Fruit fly (Drosophila melanogaster) whole organism, prepupa: ENCODE data around the gene Mgstl.

Source experiments
- Blimp-1 ChIP-seq: fragments of 200-800 bp; sonication (Bioruptor generic); optimal IDR thresholded peaks from 3 replicates; lab custom pipeline; 2017; ENCODE audit warnings: missing biosample characterization, missing genetic modification characterization, mild to moderate bottlenecking, moderate library complexity, missing genetic modification reagents
- CG10631 ChIP-seq: fragments of 200-800 bp; sonication (Bioruptor generic); optimal IDR thresholded peaks from 2 replicates; lab custom pipeline; 2016; ENCODE audit warnings: missing biosample characterization, missing genetic modification characterization
- CG10669 ChIP-seq: fragments of 200-800 bp; sonication (Bioruptor generic); optimal IDR thresholded peaks from 3 replicates; lab custom pipeline; 2018; ENCODE audit warnings: missing biosample characterization, mild to moderate bottlenecking, missing genetic modification characterization, moderate library complexity
- CG11294 ChIP-seq: fragments of 200-800 bp; sonication (Bioruptor generic); IDR thresholded peaks from 2 replicates; pipeline ENCODE4 v1.3.6; 2022; ENCODE audit warnings: missing biosample characterization, missing genetic modification characterization
- CG11762 ChIP-seq: fragments of 200-800 bp; sonication (Bioruptor generic); optimal IDR thresholded peaks from 3 replicates; lab custom pipeline; 2016; ENCODE audit warnings: missing biosample characterization, missing genetic modification characterization; ENCODE audit not compliant: insufficient read depth
- CG15336 ChIP-seq: fragments of 200-800 bp; sonication (Bioruptor generic); IDR thresholded peaks from 2 replicates; pipeline ENCODE4 v1.3.6; 2022; ENCODE audit warnings: missing biosample characterization, missing genetic modification characterization
- CG16779 ChIP-seq: fragments of 200-800 bp; sonication (Bioruptor generic); optimal IDR thresholded peaks from 3 replicates; lab custom pipeline; 2017; ENCODE audit warnings: missing biosample characterization, mild to moderate bottlenecking, missing genetic modification characterization
- CG3032 ChIP-seq: fragments of 200-800 bp; optimal IDR thresholded peaks from 2 replicates; lab custom pipeline; 2019; ENCODE audit warnings: missing biosample characterization, mild to moderate bottlenecking, missing genetic modification characterization, moderate library complexity
- CG31627 ChIP-seq: fragments of 200-800 bp; sonication (Bioruptor generic); optimal IDR thresholded peaks from 3 replicates; lab custom pipeline; 2016; ENCODE audit warnings: missing biosample characterization, missing genetic modification characterization
- CG4318 ChIP-seq: fragments of 200-800 bp; sonication (Bioruptor generic); optimal IDR thresholded peaks from 3 replicates; lab custom pipeline; 2017; ENCODE audit warnings: missing biosample characterization, mild to moderate bottlenecking, missing genetic modification characterization
- CG6792 ChIP-seq: fragments of 200-800 bp; sonication (Bioruptor generic); optimal IDR thresholded peaks from 3 replicates; lab custom pipeline; 2016; ENCODE audit warnings: missing biosample characterization, missing genetic modification characterization
- CG6808 ChIP-seq: fragments of 200-800 bp; sonication (Bioruptor generic); optimal IDR thresholded peaks from 3 replicates; lab custom pipeline; 2017; ENCODE audit warnings: missing biosample characterization, missing genetic modification characterization, mild to moderate bottlenecking, moderate library complexity, missing genetic modification reagents
- CG6854 ChIP-seq: fragments of 200-800 bp; sonication (Bioruptor generic); optimal IDR thresholded peaks from 2 replicates; lab custom pipeline; 2017; ENCODE audit warnings: missing biosample characterization, mild to moderate bottlenecking, missing genetic modification characterization
- CG8632 ChIP-seq: fragments of 200-800 bp; sonication (Bioruptor generic); optimal IDR thresholded peaks from 3 replicates; lab custom pipeline; 2016; ENCODE audit warnings: missing biosample characterization, missing genetic modification characterization
- Eip75B ChIP-seq: fragments of 200-800 bp; sonication (Bioruptor generic); optimal IDR thresholded peaks from 3 replicates; lab custom pipeline; 2016; ENCODE audit warnings: missing biosample characterization, missing genetic modification characterization
- Eip78C ChIP-seq: fragments of 200-800 bp; sonication (Bioruptor generic); peaks from one replicate; lab custom pipeline; 2016; ENCODE audit warnings: missing biosample characterization, missing genetic modification characterization
- Eip93F ChIP-seq: fragments of 200-800 bp; sonication (Bioruptor generic); optimal IDR thresholded peaks from 2 replicates; lab custom pipeline; 2016; ENCODE audit warnings: missing biosample characterization, mild to moderate bottlenecking, missing genetic modification characterization
- Ets96B ChIP-seq: fragments of 200-800 bp; optimal IDR thresholded peaks from 2 replicates; lab custom pipeline; 2019; ENCODE audit warnings: missing biosample characterization, mild to moderate bottlenecking, missing genetic modification characterization, moderate library complexity
- Gug ChIP-seq: fragments of 200-800 bp; sonication (Bioruptor generic); IDR thresholded peaks from 2 replicates; pipeline ENCODE4 v1.3.6; 2022; ENCODE audit warnings: missing biosample characterization, missing genetic modification characterization
- Hr38 ChIP-seq: sonication (Bioruptor generic); optimal IDR thresholded peaks from 2 replicates; lab custom pipeline; 2016; ENCODE audit warnings: missing biosample characterization, missing genetic modification characterization
- Hr39 ChIP-seq: fragments of 200-800 bp; sonication (Bioruptor generic); optimal IDR thresholded peaks from 2 replicates; lab custom pipeline; 2016; ENCODE audit warnings: missing biosample characterization, missing genetic modification characterization
- Met ChIP-seq: fragments of 200-800 bp; sonication (Bioruptor generic); optimal IDR thresholded peaks from 3 replicates; lab custom pipeline; 2016; ENCODE audit warnings: missing biosample characterization, missing genetic modification characterization
- Smox ChIP-seq: fragments of 200-800 bp; sonication (Bioruptor generic); optimal IDR thresholded peaks from 3 replicates; lab custom pipeline; 2016; ENCODE audit warnings: missing biosample characterization, missing genetic modification characterization
- Sox102F ChIP-seq: fragments of 200-800 bp; sonication (Bioruptor generic); optimal IDR thresholded peaks from 2 replicates; lab custom pipeline; 2016; ENCODE audit warnings: missing biosample characterization, mild to moderate bottlenecking, missing genetic modification characterization
- Sox14 ChIP-seq: fragments of 200-800 bp; sonication (Bioruptor generic); optimal IDR thresholded peaks from 3 replicates; lab custom pipeline; 2016; ENCODE audit warnings: missing biosample characterization, missing genetic modification characterization
- achi ChIP-seq: fragments of 200-800 bp; sonication (Bioruptor generic); optimal IDR thresholded peaks from 3 replicates; lab custom pipeline; 2016; ENCODE audit warnings: missing biosample characterization, missing genetic modification characterization
- cyc ChIP-seq: fragments of 200-800 bp; sonication (Bioruptor generic); optimal IDR thresholded peaks from 3 replicates; lab custom pipeline; 2016; ENCODE audit warnings: missing biosample characterization, missing genetic modification characterization
- dac ChIP-seq: fragments of 200-800 bp; sonication (Bioruptor generic); optimal IDR thresholded peaks from 2 replicates; lab custom pipeline; 2017; ENCODE audit warnings: missing biosample characterization, mild to moderate bottlenecking, missing genetic modification characterization
- dsx ChIP-seq: fragments of 200-800 bp; optimal IDR thresholded peaks from 3 replicates; lab custom pipeline; 2019; ENCODE audit warnings: missing biosample characterization, mild to moderate bottlenecking, missing genetic modification characterization, moderate library complexity; ENCODE audit not compliant: poor library complexity, severe bottlenecking
- eg ChIP-seq: fragments of 200-800 bp; sonication (Bioruptor generic); IDR thresholded peaks from 3 replicates; pipeline ENCODE4 v1.3.6; 2022; ENCODE audit warnings: missing biosample characterization, missing genetic modification characterization
- fd85E ChIP-seq: fragments of 200-800 bp; sonication (Bioruptor generic); optimal IDR thresholded peaks from 3 replicates; lab custom pipeline; 2016; ENCODE audit warnings: missing biosample characterization, missing genetic modification characterization
- fkh ChIP-seq: fragments of 200-800 bp; sonication (Bioruptor generic); optimal IDR thresholded peaks from 3 replicates; lab custom pipeline; 2017; ENCODE audit warnings: missing biosample characterization, mild to moderate bottlenecking, missing genetic modification characterization, moderate library complexity
- lz ChIP-seq: fragments of 200-800 bp; sonication (Bioruptor generic); optimal IDR thresholded peaks from 3 replicates; lab custom pipeline; 2016; ENCODE audit warnings: missing biosample characterization, missing genetic modification characterization
- salr ChIP-seq, 2 experiments: fragments of 200-800 bp; sonication (Bioruptor generic); optimal IDR thresholded peaks; 3 replicates each; lab custom pipeline; 2016 to 2018; ENCODE audit warnings: missing biosample characterization in 2 of 2, missing genetic modification characterization in 2 of 2, mild to moderate bottlenecking in 1 of 2
- spab ChIP-seq: fragments of 200-800 bp; sonication (Bioruptor generic); optimal IDR thresholded peaks from 2 replicates; lab custom pipeline; 2017; ENCODE audit warnings: missing biosample characterization, mild to moderate bottlenecking, missing genetic modification characterization, missing genetic modification reagents
- ss ChIP-seq, 2 experiments: fragments of 200-800 bp; sonication (Bioruptor generic); optimal IDR thresholded peaks; 2 replicates in 1 of 2; 3 replicates in 1 of 2; lab custom pipeline; 2017 to 2018; ENCODE audit warnings: mild to moderate bottlenecking in 2 of 2, missing biosample characterization in 2 of 2, missing genetic modification characterization in 2 of 2, moderate library complexity in 1 of 2
- svp ChIP-seq: fragments of 200-800 bp; sonication (Bioruptor generic); peaks from one replicate; lab custom pipeline; 2016; ENCODE audit warnings: missing biosample characterization, missing genetic modification characterization
- topi ChIP-seq: fragments of 200-800 bp; sonication (Bioruptor generic); optimal IDR thresholded peaks from 3 replicates; lab custom pipeline; 2016; ENCODE audit warnings: missing biosample characterization, missing genetic modification characterization
- vri ChIP-seq: fragments of 200-800 bp; sonication (Bioruptor generic); optimal IDR thresholded peaks from 3 replicates; lab custom pipeline; 2016; ENCODE audit warnings: missing biosample characterization, mild to moderate bottlenecking, missing genetic modification characterization

Gene Mgstl

DNA sequence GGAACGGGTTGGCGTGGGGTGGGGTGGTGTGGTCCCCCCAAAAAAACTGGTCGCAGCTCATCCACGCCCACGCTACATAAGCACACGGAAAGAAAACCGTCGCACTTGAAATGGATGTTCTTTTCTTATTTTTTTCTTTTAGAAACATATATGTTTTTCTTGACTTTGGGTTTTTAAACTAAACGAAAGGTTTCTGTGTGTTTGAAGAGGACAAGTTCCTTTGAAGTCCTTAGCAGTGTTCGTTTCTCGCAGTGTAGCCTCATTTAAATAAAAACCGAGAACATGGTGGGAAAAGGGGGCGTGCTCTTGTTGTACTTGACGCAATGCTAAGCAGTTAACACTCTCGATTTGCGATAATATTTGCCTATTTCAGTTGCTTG is 32.4 kb downstream of the Mgstl start (continued):
- TF ChIP-seq CG4318 (peak; percentile 64), CG15336 (GFP tag; lab: Robert Waterston, UW) (peak; percentile 83), Met (peak; percentile 78), dac (peak; percentile 66), spab (GFP tag; lab: Kevin White, UChicago) (no peak), Hr39 (peak; percentile 73), Eip78C (GFP tag; lab: Kevin White, UChicago) (peak; percentile 89), Blimp-1 (GFP tag; lab: Kevin White, UChicago) (no peak), CG11294 (GFP tag; lab: Robert Waterston, UW) (peak; percentile 63), CG3032 (tag; lab: Kevin White, UChicago) (peak; percentile 33), ss (GFP tag; optimal IDR thresholded peaks at IDR 0.05; lab: Kevin White, UChicago) (peak in 1 of 2 experiments; percentile 29), CG6792 (GFP tag; lab: Kevin White, UChicago) (peak; percentile 59), Gug (GFP tag; lab: Robert Waterston, UW) (peak; percentile 57), Smox (peak; percentile 67), Sox14 (GFP tag; lab: Kevin White, UChicago) (peak; percentile 73), Ets96B (peak; percentile 47), achi (GFP tag; lab: Kevin White, UChicago) (peak; percentile 66), cyc (GFP tag; lab: Kevin White, UChicago) (peak; percentile 60), Sox102F (peak; percentile 72), eg (peak; percentile 87), CG16779 (tag; lab: Kevin White, UChicago) (no peak), salr (GFP tag; optimal IDR thresholded peaks at IDR 0.05; lab: Kevin White, UChicago) (peak; percentile 11 to 26), CG8632 (GFP tag; lab: Kevin White, UChicago) (peak; percentile 32)

DNA sequence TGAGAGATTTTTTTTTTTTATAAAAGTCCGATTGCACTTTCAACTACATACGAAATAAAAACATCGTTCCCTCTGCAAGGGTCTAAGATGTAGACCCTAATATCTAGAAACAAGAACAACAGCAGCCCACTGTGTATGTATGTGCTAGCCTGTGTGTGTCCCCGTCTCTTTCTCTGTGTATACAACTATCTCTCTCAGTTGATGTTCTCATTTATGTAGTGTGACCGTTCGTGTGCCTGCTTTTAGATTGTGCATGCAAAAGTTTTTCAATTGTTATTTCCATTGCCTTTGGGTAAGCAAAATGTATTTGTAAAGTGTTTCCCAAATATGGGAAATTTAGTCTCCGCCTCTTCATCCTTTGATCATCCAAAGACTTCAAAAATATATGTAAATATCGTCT is 38.4 kb downstream of the Mgstl start:
- TF ChIP-seq Blimp-1 (GFP tag; lab: Kevin White, UChicago) (no peak), Eip93F (GFP tag; lab: Kevin White, UChicago) (no peak), Sox14 (GFP tag; lab: Kevin White, UChicago) (no peak), CG10631 (GFP tag; lab: Kevin White, UChicago) (no peak), cyc (GFP tag; lab: Kevin White, UChicago) (no peak), Sox102F (no peak), CG10669 (no peak), CG6808 (GFP tag; lab: Kevin White, UChicago) (no peak), CG11762 (GFP tag; lab: Kevin White, UChicago) (no peak), Met (no peak), CG31627 (no peak), fd85E (GFP tag; lab: Kevin White, UChicago) (no peak), ss (GFP tag; optimal IDR thresholded peaks at IDR 0.05; lab: Kevin White, UChicago) (no peak), CG8632 (GFP tag; lab: Kevin White, UChicago) (no peak), Eip75B (GFP tag; lab: Kevin White, UChicago) (no peak), Gug (GFP tag; lab: Robert Waterston, UW) (no peak), dac (no peak), Ets96B (no peak), dsx (GFP tag; lab: Kevin White, UChicago) (no peak)

DNA sequence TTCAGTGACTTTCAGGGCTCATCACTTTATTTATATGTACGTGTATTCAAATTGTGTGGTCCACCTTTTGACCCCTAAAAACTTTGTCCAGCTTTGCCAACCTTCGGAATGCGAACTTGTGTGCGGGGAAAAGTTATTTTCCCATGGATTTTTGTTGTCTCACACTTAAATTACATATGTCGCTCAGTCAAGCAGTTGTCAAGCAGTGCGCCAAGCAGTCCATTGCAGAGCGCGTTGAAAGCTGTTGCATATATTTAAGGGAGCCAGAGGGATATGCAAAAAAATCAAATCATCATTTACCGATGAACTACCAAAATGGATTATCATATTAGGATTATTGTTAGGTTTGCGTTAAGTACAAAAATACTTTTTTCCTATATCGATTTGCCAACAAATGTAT is 41.3 kb downstream of the Mgstl start:
- TF ChIP-seq CG3032 (tag; lab: Kevin White, UChicago), result no peak
- TF ChIP-seq eg, result no peak
- TF ChIP-seq CG10631 (GFP tag; lab: Kevin White, UChicago), result no peak
- TF ChIP-seq spab (GFP tag; lab: Kevin White, UChicago), result no peak
- no peak for TF ChIP-seq fkh (GFP tag; lab: Kevin White, UChicago)
- TF ChIP-seq lz (GFP tag; lab: Kevin White, UChicago), result no peak
- TF ChIP-seq vri (GFP tag; lab: Kevin White, UChicago), result no peak
- TF ChIP-seq Hr38 (GFP tag; lab: Kevin White, UChicago), result no peak
- no peak for TF ChIP-seq Eip93F (GFP tag; lab: Kevin White, UChicago)
- TF ChIP-seq Met, result no peak
- no peak for TF ChIP-seq fd85E (GFP tag; lab: Kevin White, UChicago)
- TF ChIP-seq topi (GFP tag; lab: Kevin White, UChicago), result no peak
- no peak for TF ChIP-seq CG11762 (GFP tag; lab: Kevin White, UChicago)
- TF ChIP-seq svp (GFP tag; lab: Kevin White, UChicago), result no peak
- TF ChIP-seq CG6854 (GFP tag; lab: Kevin White, UChicago), result no peak
